Worm (Caenorhabditis elegans) whole organism, mixed stage, embryonic: Measurements from ENCODE around the gene ZK1321.1.
A peak's percentile ranks its signal among the peaks of the same experiment; 100 is the strongest.
"Not testable (repeated sequence)": the region's sequence is repeated elsewhere in the genome, so short reads cannot be mapped to it uniquely, and the experiment has no call there.

Experiments
- M03D4.4 ChIP-seq: sonication (generic microtip); optimal IDR thresholded peaks from 2 replicates; lab custom pipeline; 2017; ENCODE audit warnings: mild to moderate bottlenecking, missing genetic modification characterization, missing compliant biosample characterization
- bed-3 ChIP-seq: fragments of 200-800 bp; sonication (Bioruptor generic); optimal IDR thresholded peaks from 3 replicates; lab custom pipeline; 2018; ENCODE audit warnings: mild to moderate bottlenecking, missing genetic modification characterization, moderate library complexity, missing compliant biosample characterization
- blmp-1 ChIP-seq: fragments of 150-350 bp; optimal IDR thresholded peaks from 2 replicates; lab custom pipeline; 2014; ENCODE audit warnings: missing biosample characterization, missing genetic modification characterization
- ceh-39 ChIP-seq: fragments of 150-350 bp; optimal IDR thresholded peaks from 2 replicates; lab custom pipeline; 2014; ENCODE audit warnings: missing biosample characterization, missing genetic modification characterization
- ceh-43 ChIP-seq: fragments of 200-800 bp; sonication (Bioruptor generic); optimal IDR thresholded peaks from 2 replicates; lab custom pipeline; 2018; ENCODE audit warnings: mild to moderate bottlenecking, missing genetic modification characterization, moderate library complexity, missing compliant biosample characterization
- ceh-83 ChIP-seq: fragments of 200-800 bp; sonication (Bioruptor generic); optimal IDR thresholded peaks from 2 replicates; lab custom pipeline; 2018; ENCODE audit warnings: mild to moderate bottlenecking, missing genetic modification characterization, missing compliant biosample characterization
- ces-1 ChIP-seq: fragments of 150-350 bp; optimal IDR thresholded peaks from 2 replicates; lab custom pipeline; 2014; ENCODE audit warnings: missing biosample characterization, missing genetic modification reagents, missing genetic modification characterization
- cnd-1 ChIP-seq: fragments of 200-800 bp; sonication (Bioruptor generic); optimal IDR thresholded peaks from 2 replicates; lab custom pipeline; 2018; ENCODE audit warnings: mild to moderate bottlenecking, missing genetic modification characterization, missing compliant biosample characterization
- drap-1 ChIP-seq: fragments of 200-800 bp; sonication (Bioruptor generic); optimal IDR thresholded peaks from 3 replicates; lab custom pipeline; 2018; ENCODE audit warnings: mild to moderate bottlenecking, missing genetic modification characterization, missing compliant biosample characterization
- elt-1 ChIP-seq: sonication (generic microtip); optimal IDR thresholded peaks from 2 replicates; lab custom pipeline; 2017; ENCODE audit warnings: missing genetic modification characterization, mild to moderate bottlenecking, missing compliant biosample characterization, antibody characterized with exemption, moderate library complexity, borderline replicate concordance; ENCODE audit not compliant: insufficient read depth
- elt-3 ChIP-seq: fragments of 150-350 bp; optimal IDR thresholded peaks from 2 replicates; lab custom pipeline; 2014; ENCODE audit warnings: missing biosample characterization, missing genetic modification characterization
- flh-1 ChIP-seq: fragments of 200-800 bp; sonication (Bioruptor generic); optimal IDR thresholded peaks from 2 replicates; lab custom pipeline; 2018; ENCODE audit warnings: mild to moderate bottlenecking, missing genetic modification characterization, moderate library complexity, missing compliant biosample characterization
- ham-2 ChIP-seq: fragments of 200-800 bp; sonication (Bioruptor generic); optimal IDR thresholded peaks from 2 replicates; lab custom pipeline; 2018; ENCODE audit warnings: mild to moderate bottlenecking, missing genetic modification characterization, missing compliant biosample characterization
- hlh-1 ChIP-seq: fragments of 150-350 bp; optimal IDR thresholded peaks from 2 replicates; lab custom pipeline; 2014; ENCODE audit warnings: missing biosample characterization, missing genetic modification reagents, missing genetic modification characterization
- lin-13 ChIP-seq: fragments of 150-350 bp; optimal IDR thresholded peaks from 2 replicates; lab custom pipeline; 2014; ENCODE audit warnings: missing biosample characterization, missing genetic modification characterization
- lin-32 ChIP-seq: fragments of 200-800 bp; sonication (Bioruptor generic); optimal IDR thresholded peaks from 2 replicates; lab custom pipeline; 2018; ENCODE audit warnings: mild to moderate bottlenecking, missing genetic modification characterization, missing compliant biosample characterization
- lsy-2 ChIP-seq: fragments of 150-350 bp; optimal IDR thresholded peaks from 2 replicates; lab custom pipeline; 2014; ENCODE audit warnings: missing biosample characterization, missing genetic modification characterization
- mab-5 ChIP-seq: fragments of 150-350 bp; optimal IDR thresholded peaks from 2 replicates; lab custom pipeline; 2014; ENCODE audit warnings: missing biosample characterization, missing genetic modification characterization
- mep-1 ChIP-seq: fragments of 150-350 bp; optimal IDR thresholded peaks from 2 replicates; lab custom pipeline; 2017; ENCODE audit warnings: missing biosample characterization, missing genetic modification reagents, missing genetic modification characterization, inconsistent platforms
- mls-2 ChIP-seq: sonication (generic microtip); optimal IDR thresholded peaks from 2 replicates; lab custom pipeline; 2016; ENCODE audit warnings: mild to moderate bottlenecking, missing genetic modification characterization, moderate library complexity, missing compliant biosample characterization
- nhr-12 ChIP-seq: fragments of 150-350 bp; optimal IDR thresholded peaks from 2 replicates; lab custom pipeline; 2014; ENCODE audit warnings: missing biosample characterization, missing genetic modification characterization
- nhr-2 ChIP-seq: fragments of 150-350 bp; optimal IDR thresholded peaks from 2 replicates; lab custom pipeline; 2014; ENCODE audit warnings: missing biosample characterization, missing genetic modification characterization
- nhr-237 ChIP-seq: fragments of 150-350 bp; optimal IDR thresholded peaks from 2 replicates; lab custom pipeline; 2014; ENCODE audit warnings: missing biosample characterization, missing genetic modification characterization
- nhr-28 ChIP-seq: fragments of 150-350 bp; optimal IDR thresholded peaks from 2 replicates; lab custom pipeline; 2014; ENCODE audit warnings: missing biosample characterization, missing genetic modification characterization
- nhr-76 ChIP-seq: sonication (generic microtip); optimal IDR thresholded peaks from 2 replicates; lab custom pipeline; 2017; ENCODE audit warnings: missing biosample characterization, missing genetic modification characterization
- pha-4 ChIP-seq: fragments of 150-350 bp; optimal IDR thresholded peaks from 2 replicates; lab custom pipeline; 2018; ENCODE audit warnings: missing biosample characterization, missing genetic modification reagents, missing genetic modification characterization
- sem-2 ChIP-seq: fragments of 200-800 bp; sonication (Bioruptor generic); optimal IDR thresholded peaks from 2 replicates; lab custom pipeline; 2018; ENCODE audit warnings: mild to moderate bottlenecking, missing genetic modification characterization, missing compliant biosample characterization
- snpc-4 ChIP-seq: fragments of 150-350 bp; optimal IDR thresholded peaks from 2 replicates; lab custom pipeline; 2014; ENCODE audit warnings: missing biosample characterization, missing genetic modification characterization
- sptf-1 ChIP-seq: sonication (generic microtip); optimal IDR thresholded peaks from 2 replicates; lab custom pipeline; 2017; ENCODE audit warnings: mild to moderate bottlenecking, missing genetic modification characterization, moderate library complexity, missing compliant biosample characterization
- tbx-8 ChIP-seq: fragments of 200-800 bp; sonication (Bioruptor generic); optimal IDR thresholded peaks from 2 replicates; lab custom pipeline; 2018; ENCODE audit warnings: mild to moderate bottlenecking, missing genetic modification characterization, moderate library complexity, missing compliant biosample characterization
- unc-120 ChIP-seq: sonication (generic microtip); optimal IDR thresholded peaks from 2 replicates; lab custom pipeline; 2017; ENCODE audit warnings: missing genetic modification characterization, missing compliant biosample characterization; ENCODE audit not compliant: poor library complexity, severe bottlenecking
- unc-39 ChIP-seq: fragments of 150-350 bp; optimal IDR thresholded peaks from 2 replicates; lab custom pipeline; 2014; ENCODE audit warnings: missing biosample characterization, missing genetic modification characterization
- unc-62 ChIP-seq: fragments of 150-350 bp; optimal IDR thresholded peaks from 2 replicates; lab custom pipeline; 2014; ENCODE audit warnings: missing biosample characterization, missing genetic modification reagents, missing genetic modification characterization
- zip-8 ChIP-seq: fragments of 150-350 bp; optimal IDR thresholded peaks from 2 replicates; lab custom pipeline; 2014; ENCODE audit warnings: missing biosample characterization, missing genetic modification characterization
- ztf-11 ChIP-seq: fragments of 150-350 bp; optimal IDR thresholded peaks from 2 replicates; lab custom pipeline; 2014; ENCODE audit warnings: missing biosample characterization, missing genetic modification characterization

Gene ZK1321.1

DNA sequence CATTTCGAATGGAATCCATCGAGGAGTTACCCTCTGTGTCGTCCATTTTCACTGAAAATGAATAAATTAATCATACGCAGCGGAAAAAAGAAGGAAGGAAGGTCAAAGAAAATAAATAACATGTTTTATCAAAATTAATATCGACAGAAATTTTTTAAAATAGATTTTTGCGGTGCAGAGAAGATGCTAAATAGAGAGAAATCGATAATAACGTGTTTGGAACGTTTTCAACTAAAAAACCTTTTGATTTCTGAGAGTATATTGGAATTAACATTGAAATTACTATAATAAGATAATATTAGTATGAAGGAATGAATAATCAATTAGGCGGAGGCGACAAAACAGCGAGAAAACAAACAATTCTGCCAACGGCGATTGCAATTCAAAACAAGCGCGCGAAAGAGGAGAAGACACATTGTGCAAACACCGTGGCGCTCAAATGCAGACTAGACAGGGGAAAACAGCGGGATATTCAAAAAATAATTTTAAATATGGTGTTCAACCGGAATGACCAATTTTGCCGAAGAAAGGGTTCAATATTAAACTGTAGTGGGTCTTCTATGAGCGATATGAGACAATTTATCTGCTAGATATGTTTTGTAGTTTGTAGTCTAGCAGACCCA, 37.3 kb upstream of the ZK1321.1 start, which contains the start of gene wee-1.3:
wee-1.3 (minus strand) TSS at position 51 of the 623 bp plus-strand sequence.
- no peak for TF ChIP-seq cnd-1 (tag; lab: Kevin White, UChicago)
- TF ChIP-seq ceh-43 (GFP tag; lab: Kevin White, UChicago), result no peak
- TF ChIP-seq drap-1 (GFP tag; lab: Kevin White, UChicago), result peak; percentile 48
- TF ChIP-seq elt-1 (tag; lab: Kevin White, UChicago), result no peak
- no peak for TF ChIP-seq unc-62 (GFP tag; lab: Kevin White, UChicago)
- no peak for TF ChIP-seq unc-39 (tag; lab: Kevin White, UChicago)
- TF ChIP-seq blmp-1 (tag; lab: Kevin White, UChicago), result no peak
- TF ChIP-seq nhr-28, result no peak
- TF ChIP-seq ham-2, result no peak
- no peak for TF ChIP-seq mab-5
- peak; percentile 58 for TF ChIP-seq ces-1 (GFP tag; lab: Kevin White, UChicago)
- no peak for TF ChIP-seq M03D4.4 (tag; lab: Kevin White, UChicago)
- no peak for TF ChIP-seq elt-3
- peak; percentile 80 for TF ChIP-seq lin-13 (tag; lab: Kevin White, UChicago)
- no peak for TF ChIP-seq ceh-83 (GFP tag; lab: Kevin White, UChicago)
- TF ChIP-seq sem-2 (GFP tag; lab: Kevin White, UChicago), result no peak
- TF ChIP-seq lin-32 (GFP tag; lab: Kevin White, UChicago), result no peak
- TF ChIP-seq flh-1 (GFP tag; lab: Kevin White, UChicago), result no peak
- peak; percentile 51 for TF ChIP-seq unc-120 (tag; lab: Kevin White, UChicago)
- no peak for TF ChIP-seq bed-3
- TF ChIP-seq ztf-11 (tag; lab: Kevin White, UChicago), result no peak
- no peak for TF ChIP-seq zip-8
- TF ChIP-seq ceh-39, result peak; percentile 45
- peak; percentile 78 for TF ChIP-seq pha-4
- peak; percentile 47 for TF ChIP-seq mls-2 (tag; lab: Kevin White, UChicago)
- peak; percentile 89 for TF ChIP-seq lsy-2 (tag; lab: Kevin White, UChicago)
- TF ChIP-seq nhr-2 (tag; lab: Kevin White, UChicago), result no peak
- TF ChIP-seq mep-1 (tag; lab: Kevin White, UChicago), result peak; percentile 75
- peak; percentile 20 for TF ChIP-seq hlh-1 (tag; lab: Kevin White, UChicago)
- TF ChIP-seq nhr-237 (tag; lab: Kevin White, UChicago), result peak; percentile 79
- TF ChIP-seq sptf-1 (tag; lab: Kevin White, UChicago), result no peak
- TF ChIP-seq nhr-76 (tag; lab: Kevin White, UChicago), result no peak
- no peak for TF ChIP-seq tbx-8 (GFP tag; lab: Kevin White, UChicago)
- no peak for TF ChIP-seq nhr-12 (tag; lab: Kevin White, UChicago)
- TF ChIP-seq snpc-4 (tag; lab: Kevin White, UChicago), result no peak

DNA sequence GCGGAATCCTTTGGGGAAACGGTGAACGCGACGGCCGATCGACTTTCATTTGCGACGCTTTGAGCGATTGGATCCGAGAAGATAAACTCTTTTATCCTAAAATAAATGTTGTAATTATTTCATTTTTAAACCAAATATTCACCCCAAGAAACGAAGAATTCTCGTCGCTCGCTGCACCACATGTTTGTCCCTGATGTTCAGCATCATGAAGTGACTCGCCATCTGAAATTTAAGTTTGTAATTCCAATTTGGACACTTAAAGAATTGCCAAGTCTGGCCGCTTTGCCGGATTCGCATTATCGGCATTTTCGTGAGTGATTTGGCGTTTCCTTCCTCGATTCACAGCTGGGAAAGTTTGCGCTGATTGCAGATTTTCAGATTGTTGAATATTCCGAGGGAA, 35.9 kb upstream of the ZK1321.1 start, which contains the start of gene Y53C12A.6:
Y53C12A.6 (minus strand) TSS at position 101 of the 400 bp plus-strand sequence.
- TF ChIP-seq M03D4.4 (tag; lab: Kevin White, UChicago) (no peak), nhr-76 (tag; lab: Kevin White, UChicago) (no peak), mab-5 (no peak), unc-39 (tag; lab: Kevin White, UChicago) (no peak), unc-62 (GFP tag; lab: Kevin White, UChicago) (no peak), mls-2 (tag; lab: Kevin White, UChicago) (no peak), flh-1 (GFP tag; lab: Kevin White, UChicago) (no peak), ham-2 (no peak), ztf-11 (tag; lab: Kevin White, UChicago) (no peak)
- TF ChIP-seq, all 35 proteins: peak for 0

DNA sequence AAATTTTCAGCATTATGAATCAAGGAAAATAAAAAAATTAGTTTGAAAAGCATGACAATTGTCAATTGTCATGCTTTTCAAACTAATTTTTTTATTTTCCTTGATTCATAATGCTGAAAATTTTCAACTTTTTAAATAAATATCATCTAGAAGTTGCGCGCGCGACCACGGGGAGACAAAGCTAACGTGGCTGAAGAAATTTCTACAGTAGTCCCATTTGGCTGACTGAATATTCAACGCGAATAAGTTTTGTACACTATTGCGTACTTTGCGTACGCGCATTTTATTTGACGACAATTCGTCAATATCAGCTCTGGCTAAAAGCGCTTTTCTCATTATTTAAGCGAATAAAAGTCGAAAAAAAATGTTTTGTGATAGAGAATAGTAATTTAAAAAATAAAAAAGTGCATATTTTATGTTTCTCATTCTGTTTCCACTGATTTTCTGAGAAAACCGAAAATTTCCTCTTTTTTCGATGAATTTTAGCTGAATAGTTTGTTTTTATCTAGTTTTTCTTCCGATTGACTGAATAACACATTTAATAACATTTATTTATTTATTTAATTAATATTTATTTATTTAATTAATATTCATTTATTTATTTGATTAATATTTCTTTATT, 35.1 kb upstream of the ZK1321.1 start, which contains the start of gene Y53C12A.11:
Y53C12A.11 (minus strand) TSS at position 68 of the 622 bp plus-strand sequence.
- TF ChIP-seq nhr-237 (tag; lab: Kevin White, UChicago); flh-1 (GFP tag; lab: Kevin White, UChicago); ztf-11 (tag; lab: Kevin White, UChicago): not testable (repeated sequence)
